Fruit fly (Drosophila melanogaster) whole organism, embryonic: Measurements from ENCODE around the gene CG14454.

Experiments used
- Blimp-1 ChIP-seq: fragments of 200-800 bp; sonication (Bioruptor generic); optimal IDR thresholded peaks from 3 replicates; lab custom pipeline; 2018; ENCODE audit warnings: missing biosample characterization, missing genetic modification characterization, mild to moderate bottlenecking, moderate library complexity, missing genetic modification reagents
- CG10274 ChIP-seq: fragments of 200-800 bp; sonication (Bioruptor generic); optimal IDR thresholded peaks from 3 replicates; lab custom pipeline; 2017; ENCODE audit warnings: missing biosample characterization, mild to moderate bottlenecking, missing genetic modification characterization
- CG11456 ChIP-seq: fragments of 200-800 bp; sonication (Bioruptor generic); IDR thresholded peaks from 3 replicates; pipeline ENCODE4 v1.3.6; 2022; ENCODE audit warnings: missing biosample characterization, missing genetic modification characterization
- CG15601 ChIP-seq: fragments of 200-800 bp; sonication (Bioruptor generic); optimal IDR thresholded peaks from 3 replicates; lab custom pipeline; 2019; ENCODE audit warnings: missing biosample characterization, mild to moderate bottlenecking, missing genetic modification characterization, moderate library complexity
- CG1647 ChIP-seq: fragments of 200-800 bp; sonication (Bioruptor generic); optimal IDR thresholded peaks from 3 replicates; lab custom pipeline; 2016; ENCODE audit warnings: missing biosample characterization, missing genetic modification characterization
- CG16813 ChIP-seq: fragments of 200-800 bp; sonication (Bioruptor generic); IDR thresholded peaks from 3 replicates; pipeline ENCODE4 v1.3.6; 2022; ENCODE audit warnings: missing biosample characterization, missing genetic modification characterization; ENCODE audit not compliant: partially characterized antibody
- CG18599 ChIP-seq: fragments of 200-800 bp; sonication (Bioruptor generic); optimal IDR thresholded peaks from 3 replicates; lab custom pipeline; 2017; ENCODE audit warnings: missing biosample characterization, missing genetic modification characterization, mild to moderate bottlenecking, moderate library complexity, missing genetic modification reagents
- CG2712 ChIP-seq: fragments of 200-800 bp; optimal IDR thresholded peaks from 3 replicates; lab custom pipeline; 2019; ENCODE audit warnings: missing biosample characterization, mild to moderate bottlenecking, missing genetic modification characterization, moderate library complexity
- CG2889 ChIP-seq: fragments of 200-800 bp; sonication (Bioruptor generic); IDR thresholded peaks from 3 replicates; pipeline ENCODE4 v1.3.6; 2022; ENCODE audit warnings: missing biosample characterization, missing genetic modification characterization
- CG30020 ChIP-seq: fragments of 200-800 bp; optimal IDR thresholded peaks from 2 replicates; lab custom pipeline; 2019; ENCODE audit warnings: missing biosample characterization, mild to moderate bottlenecking, missing genetic modification characterization, moderate library complexity
- CG3065 ChIP-seq: fragments of 200-800 bp; sonication (Bioruptor generic); optimal IDR thresholded peaks from 2 replicates; lab custom pipeline; 2016; ENCODE audit warnings: missing biosample characterization, missing genetic modification characterization
- CG3838 ChIP-seq: fragments of 200-800 bp; sonication (Bioruptor generic); optimal IDR thresholded peaks from 3 replicates; lab custom pipeline; 2016; ENCODE audit warnings: missing biosample characterization, missing genetic modification characterization
- CG4328 ChIP-seq: fragments of 200-800 bp; sonication (Bioruptor generic); optimal IDR thresholded peaks from 3 replicates; lab custom pipeline; 2017; ENCODE audit warnings: missing biosample characterization, missing genetic modification reagents, missing genetic modification characterization
- CG4820 ChIP-seq: fragments of 200-800 bp; sonication (Bioruptor generic); optimal IDR thresholded peaks from 3 replicates; lab custom pipeline; 2016; ENCODE audit warnings: missing biosample characterization, missing genetic modification characterization
- CG8765 ChIP-seq: fragments of 200-800 bp; sonication (Bioruptor generic); IDR thresholded peaks from 2 replicates; pipeline ENCODE4 v1.3.6; 2022; ENCODE audit warnings: missing biosample characterization, missing genetic modification characterization
- CG9437 ChIP-seq: fragments of 200-800 bp; sonication (Bioruptor generic); optimal IDR thresholded peaks from 2 replicates; lab custom pipeline; 2018; ENCODE audit warnings: missing biosample characterization, mild to moderate bottlenecking, missing genetic modification characterization
- CHES-1-like ChIP-seq: fragments of 200-800 bp; sonication (Bioruptor generic); optimal IDR thresholded peaks from 2 replicates; lab custom pipeline; 2016; ENCODE audit warnings: missing biosample characterization, missing genetic modification characterization
- CrebB ChIP-seq: fragments of 200-800 bp; sonication (Bioruptor generic); optimal IDR thresholded peaks from 3 replicates; lab custom pipeline; 2018; ENCODE audit warnings: missing biosample characterization, mild to moderate bottlenecking, missing genetic modification characterization
- D ChIP-seq, 2 experiments: fragments of 200-800 bp in 1 of 2; fragments of >200 bp in 1 of 2; sonication (Bioruptor generic) in 1 of 2; optimal IDR thresholded peaks; 2 replicates in 1 of 2; 3 replicates in 1 of 2; lab custom pipeline; 2017; ENCODE audit warnings: mild to moderate bottlenecking in 1 of 2, missing biosample characterization in 1 of 2, missing genetic modification characterization in 1 of 2, missing genetic modification reagents in 1 of 2
- Fer3 ChIP-seq: fragments of 200-800 bp; sonication (Bioruptor generic); optimal IDR thresholded peaks from 2 replicates; lab custom pipeline; 2018; ENCODE audit warnings: missing biosample characterization, mild to moderate bottlenecking, missing genetic modification characterization, moderate library complexity
- Hey ChIP-seq: fragments of 200-800 bp; sonication (Bioruptor generic); optimal IDR thresholded peaks from 3 replicates; lab custom pipeline; 2018; ENCODE audit warnings: missing biosample characterization, mild to moderate bottlenecking, missing genetic modification characterization
- HmgZ ChIP-seq: fragments of 200-800 bp; sonication (Bioruptor generic); optimal IDR thresholded peaks from 2 replicates; lab custom pipeline; 2018; ENCODE audit warnings: missing biosample characterization, mild to moderate bottlenecking, missing genetic modification characterization
- MBD-R2 ChIP-seq: fragments of 200-800 bp; sonication (Bioruptor generic); IDR thresholded peaks from 2 replicates; pipeline ENCODE4 v1.3.6; 2022; ENCODE audit warnings: missing biosample characterization, missing genetic modification characterization
- Mes4 ChIP-seq: fragments of 200-800 bp; sonication (Bioruptor generic); optimal IDR thresholded peaks from 2 replicates; lab custom pipeline; 2016; ENCODE audit warnings: missing biosample characterization, missing genetic modification characterization
- NC2α ChIP-seq: fragments of 200-800 bp; sonication (Bioruptor generic); optimal IDR thresholded peaks from 2 replicates; lab custom pipeline; 2016; ENCODE audit warnings: missing biosample characterization, missing genetic modification characterization
- Oli ChIP-seq: fragments of 200-800 bp; sonication (Bioruptor generic); optimal IDR thresholded peaks from 2 replicates; lab custom pipeline; 2018; ENCODE audit warnings: missing biosample characterization, mild to moderate bottlenecking, missing genetic modification characterization, moderate library complexity
- Side ChIP-seq: fragments of 200-800 bp; sonication (Bioruptor generic); optimal IDR thresholded peaks from 2 replicates; lab custom pipeline; 2016; ENCODE audit warnings: missing biosample characterization, missing genetic modification characterization
- Tbp ChIP-seq: fragments of >200 bp; optimal IDR thresholded peaks from 2 replicates; lab custom pipeline; 2018; ENCODE audit warnings: missing biosample characterization, missing genetic modification characterization
- Vsx1 ChIP-seq: fragments of 200-800 bp; sonication (Bioruptor generic); optimal IDR thresholded peaks from 2 replicates; lab custom pipeline; 2017; ENCODE audit warnings: missing biosample characterization, mild to moderate bottlenecking, missing genetic modification characterization, missing genetic modification reagents
- ac ChIP-seq: fragments of 200-800 bp; sonication (Bioruptor generic); optimal IDR thresholded peaks from 3 replicates; lab custom pipeline; 2017; ENCODE audit warnings: missing biosample characterization, mild to moderate bottlenecking, missing genetic modification characterization
- ash1 ChIP-seq: fragments of 200-800 bp; sonication (Bioruptor generic); optimal IDR thresholded peaks from 2 replicates; lab custom pipeline; 2018; ENCODE audit warnings: missing biosample characterization, mild to moderate bottlenecking, missing genetic modification characterization
- btn ChIP-seq: fragments of 200-800 bp; sonication (Bioruptor generic); optimal IDR thresholded peaks from 2 replicates; lab custom pipeline; 2016; ENCODE audit warnings: missing biosample characterization, missing genetic modification characterization
- ci ChIP-seq: fragments of 200-800 bp; sonication (Bioruptor generic); IDR thresholded peaks from 3 replicates; pipeline ENCODE4 v1.3.6; 2022; ENCODE audit warnings: missing biosample characterization, missing genetic modification characterization
- crol ChIP-seq: fragments of 200-800 bp; sonication (Bioruptor generic); IDR thresholded peaks from 2 replicates; pipeline ENCODE4 v1.3.6; 2022; ENCODE audit warnings: missing biosample characterization, missing genetic modification characterization
- cwo ChIP-seq: fragments of 200-800 bp; sonication (Bioruptor generic); optimal IDR thresholded peaks from 3 replicates; lab custom pipeline; 2017; ENCODE audit warnings: missing biosample characterization, missing genetic modification characterization, mild to moderate bottlenecking, moderate library complexity, missing genetic modification reagents
- emc ChIP-seq: fragments of 200-800 bp; sonication (Bioruptor generic); optimal IDR thresholded peaks from 2 replicates; lab custom pipeline; 2016; ENCODE audit warnings: missing biosample characterization, missing genetic modification characterization
- insv ChIP-seq, 2 experiments: fragments of 200-800 bp; sonication (Bioruptor generic); optimal IDR thresholded peaks; 3 replicates each; lab custom pipeline; 2016 to 2018; ENCODE audit warnings: missing biosample characterization in 2 of 2, missing genetic modification characterization in 2 of 2
- lmd ChIP-seq: fragments of 200-800 bp; sonication (Bioruptor generic); IDR thresholded peaks from 2 replicates; pipeline ENCODE4 v1.3.6; 2022; ENCODE audit warnings: missing biosample characterization, missing genetic modification characterization
- luna ChIP-seq: fragments of 200-800 bp; sonication (Bioruptor generic); optimal IDR thresholded peaks from 2 replicates; lab custom pipeline; 2016; ENCODE audit warnings: missing biosample characterization, missing genetic modification characterization
- mld ChIP-seq: fragments of 200-800 bp; sonication (Bioruptor generic); IDR thresholded peaks from 3 replicates; pipeline ENCODE4 v1.3.6; 2022; ENCODE audit warnings: missing biosample characterization, missing genetic modification characterization; ENCODE audit not compliant: partially characterized antibody
- p53 ChIP-seq: fragments of 200-800 bp; sonication (Bioruptor generic); optimal IDR thresholded peaks from 2 replicates; lab custom pipeline; 2016; ENCODE audit warnings: missing biosample characterization, missing genetic modification characterization
- pros ChIP-seq: fragments of 200-800 bp; sonication (Bioruptor generic); optimal IDR thresholded peaks from 3 replicates; lab custom pipeline; 2019; ENCODE audit warnings: missing biosample characterization, mild to moderate bottlenecking, missing genetic modification characterization, moderate library complexity
- rib ChIP-seq: fragments of 200-800 bp; sonication (Bioruptor generic); IDR thresholded peaks from 2 replicates; pipeline ENCODE4 v1.3.6; 2022; ENCODE audit warnings: missing biosample characterization, missing genetic modification characterization
- sisA ChIP-seq: fragments of 200-800 bp; sonication (Bioruptor generic); IDR thresholded peaks from 2 replicates; pipeline ENCODE4 v1.3.6; 2022; ENCODE audit warnings: missing biosample characterization, missing genetic modification characterization
- slbo ChIP-seq: fragments of 200-800 bp; sonication (Bioruptor generic); IDR thresholded peaks from 2 replicates; pipeline ENCODE4 v1.3.6; 2022; ENCODE audit warnings: missing biosample characterization, missing genetic modification characterization
- slp2 ChIP-seq: fragments of 200-800 bp; sonication (Bioruptor generic); optimal IDR thresholded peaks from 2 replicates; lab custom pipeline; 2016; ENCODE audit warnings: missing biosample characterization, missing genetic modification characterization
- sqz ChIP-seq: fragments of 200-800 bp; sonication (Bioruptor generic); optimal IDR thresholded peaks from 3 replicates; lab custom pipeline; 2018; ENCODE audit warnings: missing biosample characterization, mild to moderate bottlenecking, missing genetic modification characterization
- trem ChIP-seq: fragments of 200-800 bp; optimal IDR thresholded peaks from 3 replicates; lab custom pipeline; 2019; ENCODE audit warnings: missing biosample characterization, mild to moderate bottlenecking, missing genetic modification characterization, moderate library complexity
- trh ChIP-seq: fragments of 200-800 bp; sonication (Bioruptor generic); optimal IDR thresholded peaks from 2 replicates; lab custom pipeline; 2016; ENCODE audit warnings: missing biosample characterization, missing genetic modification characterization
- usp ChIP-seq: fragments of >200 bp; optimal IDR thresholded peaks from 2 replicates; lab custom pipeline; 2017; ENCODE audit warnings: missing biosample characterization, missing genetic modification characterization
- wor ChIP-seq: fragments of 200-800 bp; sonication (Bioruptor generic); IDR thresholded peaks from 2 replicates; pipeline ENCODE4 v1.3.6; 2022; ENCODE audit warnings: missing biosample characterization, missing genetic modification characterization

Gene CG14454

dm6 chr3L:22727739-22728335 is 35.5 kb upstream of the CG14454 start, which contains the start of the genes CG14450 and CG11367 (continued):
- TF ChIP-seq sisA (GFP tag; lab: Robert Waterston, UW) (no peak), usp (no peak), CG16813 (peak; percentile 65; the same call in 2 of the 3 replicates), CG2712 (tag; lab: Kevin White, UChicago) (peak; percentile 59), CG3065 (GFP tag; lab: Kevin White, UChicago) (no peak), Oli (tag; lab: Kevin White, UChicago) (no peak), CG1647 (no peak), MBD-R2 (GFP tag; lab: Robert Waterston, UW) (0 out of 2 replicates have a peak, but pooled peaks have one; percentile 36), Tbp (GFP tag; lab: Kevin White, UChicago) (no peak), crol (GFP tag; lab: Robert Waterston, UW) (no peak), CG4820 (GFP tag; lab: Kevin White, UChicago) (no peak), pros (no peak), Mes4 (no peak), CG9437 (GFP tag; lab: Kevin White, UChicago) (peak; percentile 22), CG10274 (GFP tag; lab: Kevin White, UChicago) (no peak), trh (GFP tag; lab: Kevin White, UChicago) (no peak), CrebB (tag; lab: Kevin White, UChicago) (no peak), CHES-1-like (GFP tag; lab: Kevin White, UChicago) (no peak), ac (GFP tag; lab: Kevin White, UChicago) (no peak), CG3838 (GFP tag; lab: Kevin White, UChicago) (peak; percentile 12), Blimp-1 (GFP tag; lab: Kevin White, UChicago) (peak; percentile 78), luna (GFP tag; lab: Kevin White, UChicago) (no peak), Side (GFP tag; lab: Kevin White, UChicago) (no peak), HmgZ (tag; lab: Kevin White, UChicago) (peak; percentile 12), CG15601 (tag; lab: Kevin White, UChicago) (peak; percentile 34), Hey (tag; lab: Kevin White, UChicago) (no peak), slbo (GFP tag; lab: Robert Waterston, UW) (no peak), p53 (no peak), CG4328 (GFP tag; lab: Kevin White, UChicago) (no peak), CG2889 (GFP tag; lab: Robert Waterston, UW) (no peak), slp2 (GFP tag; lab: Kevin White, UChicago) (no peak), CG30020 (peak; percentile 78), lmd (GFP tag; lab: Robert Waterston, UW) (no peak), NC2α (GFP tag; lab: Kevin White, UChicago) (no peak), D (optimal IDR thresholded peaks at IDR 0.05; lab: Kevin White, UChicago) (no peak), D (GFP tag; optimal IDR thresholded peaks at IDR 0.05; lab: Kevin White, UChicago) (peak; percentile 21), cwo (GFP tag; lab: Kevin White, UChicago) (no peak), insv (GFP tag; optimal IDR thresholded peaks at IDR 0.05; lab: Kevin White, UChicago) (peak in 1 of 2 experiments; percentile 80), emc (GFP tag; lab: Kevin White, UChicago) (no peak), wor (no peak), ash1 (GFP tag; lab: Kevin White, UChicago) (no peak), mld (GFP tag; lab: Robert Waterston, UW) (no peak), trem (peak; percentile 81), CG18599 (GFP tag; lab: Kevin White, UChicago) (peak; percentile 44), Fer3 (no peak), sqz (GFP tag; lab: Kevin White, UChicago) (no peak), btn (no peak), CG11456 (GFP tag; lab: Robert Waterston, UW) (no peak), ci (GFP tag; lab: Robert Waterston, UW) (peak; percentile 57; the same call in 2 of the 3 replicates), rib (GFP tag; lab: Robert Waterston, UW) (no peak), CG8765 (GFP tag; lab: Robert Waterston, UW) (no peak), Vsx1 (GFP tag; lab: Kevin White, UChicago) (no peak)
